Worm (Caenorhabditis elegans) whole organism, L3 larva: ENCODE data around the gene C29F7.2.

Experiments
- nhr-77 ChIP-seq: fragments of 150-350 bp; optimal IDR thresholded peaks from 2 replicates; lab custom pipeline; 2014; ENCODE audit warnings: missing biosample characterization, missing genetic modification characterization
- unc-62 ChIP-seq: fragments of 150-350 bp; sonication (generic microtip); optimal IDR thresholded peaks from 4 replicates; lab custom pipeline; 2014; ENCODE audit warnings: missing biosample characterization, missing genetic modification reagents, missing genetic modification characterization

DNA sequence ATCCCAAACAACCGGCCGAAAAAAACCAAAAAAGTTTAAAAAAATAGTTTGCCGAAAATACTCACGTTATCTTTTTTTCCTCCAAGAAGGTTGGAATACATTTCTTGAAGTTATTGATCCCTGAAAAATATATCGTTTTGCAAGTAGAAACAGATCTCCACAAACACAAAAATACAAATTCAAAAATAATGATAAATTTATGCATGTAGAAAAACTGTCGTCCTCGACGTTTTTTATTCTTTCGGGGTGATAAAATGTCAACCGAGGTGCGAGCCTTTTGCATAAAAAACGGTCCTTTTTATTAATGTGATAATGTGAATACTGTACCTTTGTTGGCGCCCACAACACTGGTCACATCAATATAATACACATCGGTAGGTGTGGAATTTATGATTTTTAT lies 47.9 kb downstream of the C29F7.2 start, which contains the start of gene F02D10.2:
- TF ChIP-seq nhr-77 (tag; lab: Kevin White, UChicago) (no peak), unc-62 (GFP tag; lab: Kevin White, UChicago) (no peak)
